Fruit fly (Drosophila melanogaster) whole organism, embryonic: Measurements from ENCODE around the gene Cpr23B.

Experiments used
- ATbp ChIP-seq: fragments of 200-800 bp; sonication (Bioruptor generic); optimal IDR thresholded peaks from 2 replicates; lab custom pipeline; 2017; ENCODE audit warnings: missing biosample characterization, mild to moderate bottlenecking, missing genetic modification characterization, missing genetic modification reagents
- Adf1 ChIP-seq: fragments of 200-800 bp; sonication (Bioruptor generic); IDR thresholded peaks from 2 replicates; pipeline ENCODE4 v1.3.6; 2022; ENCODE audit warnings: missing biosample characterization, missing genetic modification characterization
- B-H1 ChIP-seq: fragments of 200-800 bp; sonication (Bioruptor generic); IDR thresholded peaks from 3 replicates; pipeline ENCODE4 v1.3.6; 2022; ENCODE audit warnings: missing biosample characterization, missing genetic modification characterization
- BEAF-32 ChIP-seq: fragments of 200-800 bp; sonication (Bioruptor generic); optimal IDR thresholded peaks from 3 replicates; lab custom pipeline; 2017; ENCODE audit warnings: missing biosample characterization, missing genetic modification characterization, mild to moderate bottlenecking, moderate library complexity, missing genetic modification reagents
- Bdp1 ChIP-seq: fragments of 200-800 bp; sonication (Bioruptor generic); optimal IDR thresholded peaks from 3 replicates; lab custom pipeline; 2016; ENCODE audit warnings: missing biosample characterization, missing genetic modification characterization
- Bgb ChIP-seq: fragments of 200-800 bp; sonication (Bioruptor generic); IDR thresholded peaks from 2 replicates; pipeline ENCODE4 v1.3.6; 2022; ENCODE audit warnings: missing biosample characterization, missing genetic modification characterization; ENCODE audit not compliant: partially characterized antibody
- Bteb2 ChIP-seq: fragments of 200-800 bp; sonication (Bioruptor generic); optimal IDR thresholded peaks from 2 replicates; lab custom pipeline; 2016; ENCODE audit warnings: missing biosample characterization, missing genetic modification characterization
- CG12219 ChIP-seq: fragments of 200-800 bp; sonication (Bioruptor generic); optimal IDR thresholded peaks from 3 replicates; lab custom pipeline; 2018; ENCODE audit warnings: missing biosample characterization, mild to moderate bottlenecking, missing genetic modification characterization
- CG12299 ChIP-seq: fragments of 200-800 bp; sonication (Bioruptor generic); optimal IDR thresholded peaks from 2 replicates; lab custom pipeline; 2018; ENCODE audit warnings: missing biosample characterization, mild to moderate bottlenecking, missing genetic modification characterization
- CG12769 ChIP-seq: fragments of 200-800 bp; sonication (Bioruptor generic); optimal IDR thresholded peaks from 2 replicates; lab custom pipeline; 2019; ENCODE audit warnings: missing biosample characterization, mild to moderate bottlenecking, missing genetic modification characterization, moderate library complexity
- CG15269 ChIP-seq: fragments of 200-800 bp; sonication (Bioruptor generic); optimal IDR thresholded peaks from 2 replicates; lab custom pipeline; 2018; ENCODE audit warnings: missing biosample characterization, mild to moderate bottlenecking, missing genetic modification characterization, moderate library complexity
- CG15479 ChIP-seq: fragments of 200-800 bp; sonication (Bioruptor generic); optimal IDR thresholded peaks from 3 replicates; lab custom pipeline; 2019; ENCODE audit warnings: missing biosample characterization, mild to moderate bottlenecking, missing genetic modification characterization, moderate library complexity
- CG1603 ChIP-seq: fragments of 200-800 bp; sonication (Bioruptor generic); optimal IDR thresholded peaks from 2 replicates; lab custom pipeline; 2019; ENCODE audit warnings: missing biosample characterization, mild to moderate bottlenecking, missing genetic modification characterization, moderate library complexity
- CG16863 ChIP-seq: fragments of 200-800 bp; sonication (Bioruptor generic); optimal IDR thresholded peaks from 3 replicates; lab custom pipeline; 2016; ENCODE audit warnings: missing biosample characterization, missing genetic modification characterization
- CG17612 ChIP-seq: fragments of 200-800 bp; sonication (Bioruptor generic); IDR thresholded peaks from 2 replicates; pipeline ENCODE4 v1.3.6; 2022; ENCODE audit warnings: missing biosample characterization, missing genetic modification characterization
- CG2120 ChIP-seq: fragments of 200-800 bp; sonication (Bioruptor generic); optimal IDR thresholded peaks from 3 replicates; lab custom pipeline; 2016; ENCODE audit warnings: missing biosample characterization, missing genetic modification characterization
- CG2678 ChIP-seq: fragments of 200-800 bp; sonication (Bioruptor generic); optimal IDR thresholded peaks from 3 replicates; lab custom pipeline; 2019; ENCODE audit warnings: missing biosample characterization, mild to moderate bottlenecking, missing genetic modification characterization, moderate library complexity
- CG32532 ChIP-seq: fragments of 200-800 bp; sonication (Bioruptor generic); IDR thresholded peaks from 2 replicates; pipeline ENCODE4 v1.3.6; 2022; ENCODE audit warnings: missing biosample characterization, missing genetic modification characterization
- CG32767 ChIP-seq: fragments of 200-800 bp; sonication (Bioruptor generic); IDR thresholded peaks from 2 replicates; pipeline ENCODE4 v1.3.6; 2022; ENCODE audit warnings: missing biosample characterization, missing genetic modification characterization
- CG6791 ChIP-seq: fragments of 200-800 bp; sonication (Bioruptor generic); IDR thresholded peaks from 3 replicates; pipeline ENCODE4 v1.3.6; 2022; ENCODE audit warnings: missing biosample characterization, missing genetic modification characterization; ENCODE audit not compliant: partially characterized antibody
- CG7745 ChIP-seq: fragments of 200-800 bp; sonication (Bioruptor generic); optimal IDR thresholded peaks from 2 replicates; lab custom pipeline; 2018; ENCODE audit warnings: missing biosample characterization, mild to moderate bottlenecking, missing genetic modification characterization, moderate library complexity
- CG8478 ChIP-seq: fragments of >200 bp; optimal IDR thresholded peaks from 2 replicates; lab custom pipeline; 2018
- CkIIα-i1 ChIP-seq: fragments of 200-800 bp; sonication (Bioruptor generic); IDR thresholded peaks from 2 replicates; pipeline ENCODE4 v1.3.6; 2022; ENCODE audit warnings: missing biosample characterization, missing genetic modification characterization
- E2f1 ChIP-seq: fragments of 200-800 bp; sonication (Bioruptor generic); IDR thresholded peaks from 2 replicates; pipeline ENCODE4 v1.3.6; 2022; ENCODE audit warnings: missing biosample characterization, missing genetic modification characterization
- Fer1 ChIP-seq: fragments of 200-800 bp; sonication (Bioruptor generic); optimal IDR thresholded peaks from 2 replicates; lab custom pipeline; 2017; ENCODE audit warnings: missing biosample characterization, mild to moderate bottlenecking, missing genetic modification characterization
- Fer2 ChIP-seq: fragments of 200-800 bp; sonication (Bioruptor generic); optimal IDR thresholded peaks from 2 replicates; lab custom pipeline; 2018; ENCODE audit warnings: missing biosample characterization, mild to moderate bottlenecking, missing genetic modification characterization, moderate library complexity
- Hr78 ChIP-seq, 2 experiments: fragments of 200-800 bp in 1 of 2; fragments of >200 bp in 1 of 2; sonication (Bioruptor generic) in 1 of 2; optimal IDR thresholded peaks; 2 replicates each; lab custom pipeline; 2017 to 2019; ENCODE audit warnings: missing biosample characterization in 2 of 2, missing genetic modification characterization in 2 of 2, mild to moderate bottlenecking in 1 of 2, moderate library complexity in 1 of 2
- MTF-1 ChIP-seq: fragments of 200-800 bp; sonication (Bioruptor generic); optimal IDR thresholded peaks from 2 replicates; lab custom pipeline; 2018; ENCODE audit warnings: missing biosample characterization, mild to moderate bottlenecking, missing genetic modification characterization, borderline replicate concordance
- Max ChIP-seq: fragments of 200-800 bp; sonication (Bioruptor generic); optimal IDR thresholded peaks from 2 replicates; lab custom pipeline; 2016; ENCODE audit warnings: missing biosample characterization, mild to moderate bottlenecking, missing genetic modification characterization
- Mes4 ChIP-seq: fragments of 200-800 bp; sonication (Bioruptor generic); optimal IDR thresholded peaks from 2 replicates; lab custom pipeline; 2016; ENCODE audit warnings: missing biosample characterization, missing genetic modification characterization
- Mrtf ChIP-seq: fragments of 200-800 bp; sonication (Bioruptor generic); IDR thresholded peaks from 3 replicates; pipeline ENCODE4 v1.3.6; 2022; ENCODE audit warnings: missing biosample characterization, missing genetic modification characterization
- Sox100B ChIP-seq: fragments of 200-800 bp; sonication (Bioruptor generic); optimal IDR thresholded peaks from 3 replicates; lab custom pipeline; 2018; ENCODE audit warnings: missing biosample characterization, mild to moderate bottlenecking, missing genetic modification characterization
- ab ChIP-seq: fragments of 200-800 bp; sonication (Bioruptor generic); optimal IDR thresholded peaks from 2 replicates; lab custom pipeline; 2016; ENCODE audit warnings: missing biosample characterization, missing genetic modification characterization
- az2 ChIP-seq: fragments of 200-800 bp; sonication (Bioruptor generic); optimal IDR thresholded peaks from 3 replicates; lab custom pipeline; 2016; ENCODE audit warnings: missing biosample characterization, missing genetic modification characterization
- btn ChIP-seq: fragments of 200-800 bp; sonication (Bioruptor generic); optimal IDR thresholded peaks from 2 replicates; lab custom pipeline; 2016; ENCODE audit warnings: missing biosample characterization, missing genetic modification characterization
- dimm ChIP-seq: fragments of 200-800 bp; sonication (Bioruptor generic); IDR thresholded peaks from 2 replicates; pipeline ENCODE4 v1.3.6; 2022; ENCODE audit warnings: missing biosample characterization, missing genetic modification characterization
- dm ChIP-seq: fragments of 200-800 bp; sonication (Bioruptor generic); optimal IDR thresholded peaks from 3 replicates; lab custom pipeline; 2016; ENCODE audit warnings: missing biosample characterization, missing genetic modification characterization
- dysf ChIP-seq: fragments of 200-800 bp; sonication (Bioruptor generic); IDR thresholded peaks from 3 replicates; pipeline ENCODE4 v1.3.6; 2022; ENCODE audit warnings: missing biosample characterization, missing genetic modification characterization
- ems ChIP-seq: fragments of 200-800 bp; sonication (Bioruptor generic); optimal IDR thresholded peaks from 3 replicates; lab custom pipeline; 2016; ENCODE audit warnings: missing biosample characterization, missing genetic modification characterization
- jumu ChIP-seq: fragments of 200-800 bp; sonication (Bioruptor generic); optimal IDR thresholded peaks from 3 replicates; lab custom pipeline; 2016; ENCODE audit warnings: missing biosample characterization, missing genetic modification characterization
- ken ChIP-seq: fragments of 200-800 bp; sonication (Bioruptor generic); IDR thresholded peaks from 3 replicates; pipeline ENCODE4 v1.3.6; 2022; ENCODE audit warnings: missing biosample characterization, missing genetic modification characterization
- nmo ChIP-seq: fragments of 200-800 bp; sonication (Bioruptor generic); optimal IDR thresholded peaks from 2 replicates; lab custom pipeline; 2018; ENCODE audit warnings: missing biosample characterization, mild to moderate bottlenecking, missing genetic modification characterization, moderate library complexity
- org-1 ChIP-seq: fragments of 200-800 bp; sonication (Bioruptor generic); optimal IDR thresholded peaks from 2 replicates; lab custom pipeline; 2017; ENCODE audit warnings: missing biosample characterization, missing genetic modification characterization
- phol ChIP-seq: fragments of 200-800 bp; sonication (Bioruptor generic); optimal IDR thresholded peaks from 3 replicates; lab custom pipeline; 2018; ENCODE audit warnings: missing biosample characterization, mild to moderate bottlenecking, missing genetic modification characterization, moderate library complexity
- scrt ChIP-seq: fragments of 200-800 bp; sonication (Bioruptor generic); optimal IDR thresholded peaks from 2 replicates; lab custom pipeline; 2018; ENCODE audit warnings: missing biosample characterization, mild to moderate bottlenecking, missing genetic modification characterization, moderate library complexity
- sens-2 ChIP-seq: fragments of 200-800 bp; sonication (Bioruptor generic); IDR thresholded peaks from 2 replicates; pipeline ENCODE4 v1.3.6; 2022; ENCODE audit warnings: missing biosample characterization, missing genetic modification characterization
- shn ChIP-seq: fragments of 200-800 bp; sonication (Bioruptor generic); optimal IDR thresholded peaks from 3 replicates; lab custom pipeline; 2016; ENCODE audit warnings: missing biosample characterization, missing genetic modification characterization
- slbo ChIP-seq: fragments of 200-800 bp; sonication (Bioruptor generic); IDR thresholded peaks from 2 replicates; pipeline ENCODE4 v1.3.6; 2022; ENCODE audit warnings: missing biosample characterization, missing genetic modification characterization
- tin ChIP-seq: fragments of 200-800 bp; sonication (Bioruptor generic); optimal IDR thresholded peaks from 3 replicates; lab custom pipeline; 2016; ENCODE audit warnings: missing biosample characterization, missing genetic modification characterization
- zfh2 ChIP-seq: fragments of 200-800 bp; sonication (Bioruptor generic); optimal IDR thresholded peaks from 2 replicates; lab custom pipeline; 2016; ENCODE audit warnings: missing biosample characterization, missing genetic modification characterization

Cpr23B gene

dm6 chr2L:2878188-2878587 lies 40.0 kb downstream of the Cpr23B start, which contains the start of the genes Prx6a and Sbat (continued):
- TF ChIP-seq shn (peak; percentile 75), CG15479 (GFP tag; lab: Kevin White, UChicago) (no peak), btn (GFP tag; lab: Kevin White, UChicago) (no peak), Bteb2 (GFP tag; lab: Kevin White, UChicago) (peak; percentile 47), CG17612 (no peak), Adf1 (no peak), phol (tag; lab: Kevin White, UChicago) (peak; percentile 84), Mrtf (GFP tag; lab: Robert Waterston, UW) (peak; percentile 36; the same call in 1 of the 3 replicates), nmo (GFP tag; lab: Kevin White, UChicago) (peak; percentile 86), CG12219 (GFP tag; lab: Kevin White, UChicago) (peak; percentile 45), Bdp1 (GFP tag; lab: Kevin White, UChicago) (peak; percentile 57), CkIIα-i1 (GFP tag; lab: Robert Waterston, UW) (no peak), CG12299 (peak; percentile 62), CG2678 (tag; lab: Kevin White, UChicago) (peak; percentile 81)

dm6 chr2L:2878859-2879258 lies 40.6 kb downstream of the Cpr23B start, which contains the start of gene RabGGTb:
TSS of gene RabGGTb (plus strand) at chr2L:2879112.
- TF ChIP-seq CG6791, result 0 out of 3 replicates have a peak, but pooled peaks have one; percentile 32
- TF ChIP-seq ab, result peak; percentile 7
- no peak for TF ChIP-seq Bgb (GFP tag; lab: Robert Waterston, UW)
- peak; percentile 80 for TF ChIP-seq CG2120 (GFP tag; lab: Kevin White, UChicago)
- peak; percentile 17 for TF ChIP-seq ATbp (GFP tag; lab: Kevin White, UChicago)
- TF ChIP-seq MTF-1, result peak; percentile 11
- peak; percentile 63 for TF ChIP-seq E2f1 (GFP tag; lab: Robert Waterston, UW)
- no peak for TF ChIP-seq dimm (GFP tag; lab: Robert Waterston, UW)
- TF ChIP-seq Max (GFP tag; lab: Kevin White, UChicago), result peak; percentile 5
- no peak for TF ChIP-seq CG7745
- TF ChIP-seq CG15269 (tag; lab: Kevin White, UChicago), result peak; percentile 62
- peak; percentile 86 for TF ChIP-seq CG32532 (GFP tag; lab: Robert Waterston, UW)
- peak; percentile 71 for TF ChIP-seq Fer1 (GFP tag; lab: Kevin White, UChicago)
- TF ChIP-seq dm, result peak; percentile 56
- peak; percentile 80 for TF ChIP-seq dysf (GFP tag; lab: Robert Waterston, UW)
- peak; percentile 2 for TF ChIP-seq BEAF-32 (GFP tag; lab: Kevin White, UChicago)
- TF ChIP-seq Mes4, result peak; percentile 38
- TF ChIP-seq Fer2 (tag; lab: Kevin White, UChicago), result no peak
- TF ChIP-seq tin (GFP tag; lab: Kevin White, UChicago), result peak; percentile 39
- TF ChIP-seq zfh2 (GFP tag; lab: Kevin White, UChicago), result peak; percentile 61
- peak; percentile 38; the same call in 1 of the 2 replicates for TF ChIP-seq CG32767
- peak; percentile 64 for TF ChIP-seq B-H1 (GFP tag; lab: Robert Waterston, UW)
- peak; percentile 73 for TF ChIP-seq CG12769 (tag; lab: Kevin White, UChicago)
- TF ChIP-seq CG1603 (tag; lab: Kevin White, UChicago), result peak; percentile 77
- peak; percentile 41 for TF ChIP-seq az2
- peak; percentile 63 for TF ChIP-seq ems
- TF ChIP-seq sens-2 (GFP tag; lab: Robert Waterston, UW), result 0 out of 2 replicates have a peak, but pooled peaks have one; percentile 42
- TF ChIP-seq Sox100B (GFP tag; lab: Kevin White, UChicago), result no peak
- peak; percentile 41 for TF ChIP-seq scrt (GFP tag; lab: Kevin White, UChicago)
- TF ChIP-seq CG8478 (lab: Kevin White, UChicago), result no peak
- TF ChIP-seq slbo, result peak; percentile 86
- no peak for TF ChIP-seq Hr78 (GFP tag; optimal IDR thresholded peaks at IDR 0.05; lab: Kevin White, UChicago)
- peak; percentile 6 for TF ChIP-seq jumu (GFP tag; lab: Kevin White, UChicago)
- peak; percentile 36 for TF ChIP-seq CG16863 (GFP tag; lab: Kevin White, UChicago)
- TF ChIP-seq ken, result peak; percentile 72; the same call in 2 of the 3 replicates
- peak; percentile 26 for TF ChIP-seq org-1 (GFP tag; lab: Kevin White, UChicago)
